Worm (Caenorhabditis elegans) whole organism, L2 larva: Measurements from ENCODE around the gene akt-2.

Source experiments
- aly-2 ChIP-seq: fragments of 150-350 bp; optimal IDR thresholded peaks from 2 replicates; lab custom pipeline; 2014; ENCODE audit warnings: missing biosample characterization, missing genetic modification characterization
- ama-1 ChIP-seq: fragments of 150-350 bp; optimal IDR thresholded peaks from 2 replicates; lab custom pipeline; 2018; ENCODE audit warnings: inconsistent platforms
- ceh-82 ChIP-seq: fragments of 150-350 bp; optimal IDR thresholded peaks from 2 replicates; lab custom pipeline; 2014; ENCODE audit warnings: missing biosample characterization, missing genetic modification characterization
- egl-27 ChIP-seq: sonication (generic microtip); optimal IDR thresholded peaks from 3 replicates; lab custom pipeline; 2017; ENCODE audit warnings: missing biosample characterization, missing genetic modification reagents, missing genetic modification characterization
- elt-3 ChIP-seq: sonication (generic microtip); optimal IDR thresholded peaks from 2 replicates; lab custom pipeline; 2017; ENCODE audit warnings: missing biosample characterization, missing genetic modification characterization
- fos-1 ChIP-seq: fragments of 150-350 bp; optimal IDR thresholded peaks from 2 replicates; lab custom pipeline; 2014; ENCODE audit warnings: missing biosample characterization, missing genetic modification characterization
- nhr-11 ChIP-seq: fragments of 150-350 bp; optimal IDR thresholded peaks from 2 replicates; lab custom pipeline; 2014; ENCODE audit warnings: missing biosample characterization, missing genetic modification characterization
- nhr-129 ChIP-seq: fragments of 150-350 bp; optimal IDR thresholded peaks from 2 replicates; lab custom pipeline; 2014; ENCODE audit warnings: missing biosample characterization, missing genetic modification characterization
- nhr-25 ChIP-seq: fragments of 150-350 bp; sonication (generic microtip); optimal IDR thresholded peaks from 3 replicates; lab custom pipeline; 2014; ENCODE audit warnings: missing biosample characterization, missing genetic modification characterization
- sma-9 ChIP-seq, 2 experiments: fragments of 150-350 bp in 1 of 2; sonication (generic microtip) in 1 of 2; optimal IDR thresholded peaks; 2 replicates each; lab custom pipeline; 2014 to 2016; ENCODE audit warnings: missing genetic modification characterization in 2 of 2, mild to moderate bottlenecking in 1 of 2, missing biosample characterization in 1 of 2, missing compliant biosample characterization in 1 of 2, missing genetic modification reagents in 1 of 2, moderate library complexity in 1 of 2
- zag-1 ChIP-seq: fragments of 150-350 bp; optimal IDR thresholded peaks from 2 replicates; lab custom pipeline; 2014; ENCODE audit warnings: missing biosample characterization, missing genetic modification characterization
- ztf-11 ChIP-seq: sonication (generic microtip); optimal IDR thresholded peaks from 2 replicates; lab custom pipeline; 2017; ENCODE audit warnings: missing biosample characterization, missing genetic modification characterization
- ztf-4 ChIP-seq: fragments of 150-350 bp; optimal IDR thresholded peaks from 2 replicates; lab custom pipeline; 2014; ENCODE audit warnings: missing biosample characterization, missing genetic modification characterization

DNA sequence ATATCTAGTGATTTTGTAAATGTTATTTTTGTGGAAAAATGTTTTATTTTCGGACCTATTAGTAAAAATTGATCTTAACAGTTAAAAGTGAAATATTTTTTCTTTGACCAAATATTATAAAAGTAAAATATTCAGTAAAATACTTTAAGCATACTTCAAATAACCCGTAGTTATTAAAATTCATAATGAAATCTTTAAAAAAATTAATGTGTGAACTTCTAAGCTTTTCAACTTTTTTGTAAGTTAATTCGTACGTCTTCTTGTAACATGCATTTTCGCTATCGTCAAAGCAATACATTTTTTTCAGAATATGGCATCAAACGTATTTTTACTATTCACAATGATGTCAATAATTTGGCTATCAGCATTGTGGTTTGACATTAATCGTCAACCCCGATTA, 28.2 kb downstream of the akt-2 start, which contains the start of gene C37E2.2:
- TF ChIP-seq nhr-11 (tag; lab: Kevin White, UChicago) (no peak), elt-3 (tag; lab: Kevin White, UChicago) (no peak), ceh-82 (tag; lab: Kevin White, UChicago) (no peak), ztf-11 (tag; lab: Kevin White, UChicago) (no peak), ama-1 (no peak), nhr-25 (no peak), nhr-129 (tag; lab: Kevin White, UChicago) (no peak), zag-1 (tag; lab: Kevin White, UChicago) (no peak), fos-1 (tag; lab: Kevin White, UChicago) (no peak), aly-2 (tag; lab: Kevin White, UChicago) (no peak), sma-9 (GFP tag; optimal IDR thresholded peaks at IDR 0.05; lab: Kevin White, UChicago) (no peak), sma-9 (tag; optimal IDR thresholded peaks at IDR 0.05; lab: Kevin White, UChicago) (no peak), egl-27 (tag; lab: Kevin White, UChicago) (no peak), ztf-4 (tag; lab: Kevin White, UChicago) (no peak)
